Worm (Caenorhabditis elegans): ENCODE results near the gene F10C2.4.
A peak's percentile ranks its signal among the peaks of the same experiment; 100 is the strongest.

F10C2.4 gene

ce11 chrV:12070419-12070818, 29.1 kb downstream of the F10C2.4 start, which contains the start of gene kmo-1:
TSS of gene kmo-1 (minus strand) at chrV:12070519.
- no peak for TF ChIP-seq lin-40 (tag; optimal IDR thresholded peaks at IDR 0.05)
- no peak for TF ChIP-seq nhr-80 (tag; optimal IDR thresholded peaks at IDR 0.05)
- no peak for TF ChIP-seq ZK185.1 (tag; optimal IDR thresholded peaks at IDR 0.05; ENCODE audit: poor library complexity, severe bottlenecking)

DNA sequence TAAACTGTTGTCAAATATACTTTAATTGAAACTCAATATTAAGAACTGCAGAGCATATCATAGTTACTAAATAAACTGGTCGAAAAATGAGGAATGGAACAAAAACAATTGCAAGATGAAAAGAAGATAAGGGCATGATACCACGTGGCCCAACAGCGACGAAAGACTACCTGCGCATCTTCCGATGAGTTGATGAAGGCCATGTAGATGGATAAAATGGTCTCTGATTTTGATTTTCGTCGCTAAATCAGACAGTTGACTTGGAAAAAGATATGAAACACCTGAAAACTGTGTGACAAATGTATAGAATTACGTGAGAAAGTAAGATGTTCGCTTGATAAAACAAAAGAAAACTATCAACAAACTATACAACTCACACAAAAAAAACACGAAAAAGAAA, 30.1 kb downstream of the F10C2.4 start:
- no peak for TF ChIP-seq sea-2 (GFP tag; IDR thresholded peaks at IDR 0.05)
- TF ChIP-seq ets-4 (GFP tag; optimal IDR thresholded peaks at IDR 0.05): no peak
- no peak for TF ChIP-seq ceh-27 (GFP tag; optimal IDR thresholded peaks at IDR 0.05)
- no peak for TF ChIP-seq unc-62 (GFP tag; optimal IDR thresholded peaks at IDR 0.05)
- no peak for TF ChIP-seq xnd-1 (tag; optimal IDR thresholded peaks at IDR 0.05)
- no peak for TF ChIP-seq ccch-3 (GFP tag; optimal IDR thresholded peaks at IDR 0.05)
- no peak for TF ChIP-seq B0336.3 (GFP tag; IDR thresholded peaks at IDR 0.05)
- no peak for TF ChIP-seq athp-1 (tag; optimal IDR thresholded peaks at IDR 0.05)
- no peak for TF ChIP-seq mxl-1 (tag; optimal IDR thresholded peaks at IDR 0.05)

- no peak for TF ChIP-seq bed-2 (GFP tag; IDR thresholded peaks at IDR 0.05)
- TF ChIP-seq lag-1 (GFP tag; IDR thresholded peaks at IDR 0.05): no peak
- TF ChIP-seq C06A6.2 (GFP tag; conservative IDR thresholded peaks at IDR 0.05): no peak
- no peak for TF ChIP-seq F37B4.10 (GFP tag; IDR thresholded peaks at IDR 0.05)
- no peak for TF ChIP-seq snpc-4 (GFP tag; optimal IDR thresholded peaks at IDR 0.05)
- no peak for TF ChIP-seq snpc-4 (tag; optimal IDR thresholded peaks at IDR 0.05)
- TF ChIP-seq lsy-27 (tag; optimal IDR thresholded peaks at IDR 0.05; ENCODE audit: borderline replicate concordance, insufficient read depth): no peak
- no peak for TF ChIP-seq K12H6.12 (tag; optimal IDR thresholded peaks at IDR 0.05)
- TF ChIP-seq C17E4.6 (GFP tag; IDR thresholded peaks at IDR 0.05): no peak
- no peak for TF ChIP-seq efl-1 (GFP tag; optimal IDR thresholded peaks at IDR 0.05)
- no peak for TF ChIP-seq F52B5.7 (tag; optimal IDR thresholded peaks at IDR 0.05)
- no peak for TF ChIP-seq Y95B8A.8 (GFP tag; IDR thresholded peaks at IDR 0.05)
- no peak for TF ChIP-seq die-1 (tag; optimal IDR thresholded peaks at IDR 0.05)
- TF ChIP-seq lin-26 (GFP tag; IDR thresholded peaks at IDR 0.05): no peak
- no peak for TF ChIP-seq T26A5.8 (tag; optimal IDR thresholded peaks at IDR 0.05)
Measured at ce11 chrV:12074886-12075285, 33.5 kb downstream of the F10C2.4 start, which contains the start of gene R07B7.6. TSS of gene R07B7.6 (minus strand) at chrV:12074986.

- peak; percentile 37 for TF ChIP-seq F23B12.7 (tag; optimal IDR thresholded peaks at IDR 0.05; ENCODE audit: insufficient read depth)
- TF ChIP-seq nhr-80 (tag; optimal IDR thresholded peaks at IDR 0.05): peak; percentile 75
- no peak for TF ChIP-seq ZK185.1 (tag; optimal IDR thresholded peaks at IDR 0.05; ENCODE audit: poor library complexity, severe bottlenecking)
Measured at ce11 chrV:12075983-12076382, 34.6 kb downstream of the F10C2.4 start.

- no peak for TF ChIP-seq ztf-3 (GFP tag; optimal IDR thresholded peaks at IDR 0.05)
- TF ChIP-seq F55B11.4 (tag; optimal IDR thresholded peaks at IDR 0.05; ENCODE audit: borderline replicate concordance, insufficient read depth): no peak
Measured at ce11 chrV:12080274-12080673, 38.9 kb downstream of the F10C2.4 start, which contains the start of gene R07B7.9. TSS of gene R07B7.9 (minus strand) at chrV:12080374.

- no peak for TF ChIP-seq D2030.7 (GFP tag; IDR thresholded peaks at IDR 0.05)
- TF ChIP-seq F10E7.11 (tag; optimal IDR thresholded peaks at IDR 0.05): no peak
- peak; percentile 75; the same call in 1 of the 2 replicates for TF ChIP-seq hmg-1.2 (GFP tag; IDR thresholded peaks at IDR 0.05)
- no peak for TF ChIP-seq F57A8.1 (GFP tag; optimal IDR thresholded peaks at IDR 0.05)
Measured at ce11 chrV:12082932-12083331, 41.6 kb downstream of the F10C2.4 start, which contains the start of gene R07B7.10. TSS of gene R07B7.10 (plus strand) at chrV:12083216.

All from whole organism, young adult.